Fruit fly (Drosophila melanogaster): ENCODE measurements around the gene CG8329.

- TF ChIP-seq CG7101 (tag; optimal IDR thresholded peaks at IDR 0.05): no peak
- TF ChIP-seq CG33017 (tag; optimal IDR thresholded peaks at IDR 0.05): no peak
- TF ChIP-seq CG14711 (tag; optimal IDR thresholded peaks at IDR 0.05): no peak
- TF ChIP-seq Hr96 (GFP tag; optimal IDR thresholded peaks at IDR 0.05): no peak
- no peak for TF ChIP-seq Clk (GFP tag; optimal IDR thresholded peaks at IDR 0.05)
- no peak for TF ChIP-seq toe (GFP tag; optimal IDR thresholded peaks at IDR 0.05)
- TF ChIP-seq kay (GFP tag; ENCODE audit: borderline replicate concordance): no peak
- no peak for TF ChIP-seq Mnt (GFP tag; optimal IDR thresholded peaks at IDR 0.05)
- no peak for TF ChIP-seq Crg-1 (GFP tag; optimal IDR thresholded peaks at IDR 0.05)
Observed at dm6 chr3L:9637812-9638211, at the start of gene CG8329.

Measured in whole organism, adult.